Fruit fly (Drosophila melanogaster) whole organism, embryonic: ENCODE results near the gene bab1.
A peak's percentile ranks its signal among the peaks of the same experiment; 100 is the strongest.

ENCODE experiments used
- B-H2 ChIP-seq: fragments of 200-800 bp; sonication (Bioruptor generic); optimal IDR thresholded peaks from 2 replicates; lab custom pipeline; 2018; ENCODE audit warnings: missing biosample characterization, mild to moderate bottlenecking, missing genetic modification characterization
- Bdp1 ChIP-seq: fragments of 200-800 bp; sonication (Bioruptor generic); optimal IDR thresholded peaks from 3 replicates; lab custom pipeline; 2016; ENCODE audit warnings: missing biosample characterization, missing genetic modification characterization
- CG10147 ChIP-seq: fragments of 200-800 bp; sonication (Bioruptor generic); optimal IDR thresholded peaks from 2 replicates; lab custom pipeline; 2019; ENCODE audit warnings: missing biosample characterization, mild to moderate bottlenecking, missing genetic modification characterization, moderate library complexity
- CG10209 ChIP-seq: fragments of 200-800 bp; sonication (Bioruptor generic); optimal IDR thresholded peaks from 3 replicates; lab custom pipeline; 2017; ENCODE audit warnings: missing biosample characterization, mild to moderate bottlenecking, missing genetic modification characterization, missing genetic modification reagents
- CG11247 ChIP-seq: fragments of 200-800 bp; sonication (Bioruptor generic); IDR thresholded peaks from 2 replicates; pipeline ENCODE4 v1.3.6; 2022; ENCODE audit warnings: missing biosample characterization, missing genetic modification characterization
- CG11398 ChIP-seq: fragments of 200-800 bp; sonication (Bioruptor generic); optimal IDR thresholded peaks from 2 replicates; lab custom pipeline; 2016; ENCODE audit warnings: missing biosample characterization, missing genetic modification characterization
- CG16863 ChIP-seq: fragments of 200-800 bp; sonication (Bioruptor generic); optimal IDR thresholded peaks from 3 replicates; lab custom pipeline; 2016; ENCODE audit warnings: missing biosample characterization, missing genetic modification characterization
- CG18599 ChIP-seq: fragments of 200-800 bp; sonication (Bioruptor generic); optimal IDR thresholded peaks from 3 replicates; lab custom pipeline; 2017; ENCODE audit warnings: missing biosample characterization, missing genetic modification characterization, mild to moderate bottlenecking, moderate library complexity, missing genetic modification reagents
- CG2199 ChIP-seq: fragments of 200-800 bp; sonication (Bioruptor generic); IDR thresholded peaks from 3 replicates; pipeline ENCODE4 v1.3.6; 2022; ENCODE audit warnings: missing biosample characterization, missing genetic modification characterization
- CG2875 ChIP-seq: fragments of 200-800 bp; sonication (Bioruptor generic); optimal IDR thresholded peaks from 2 replicates; lab custom pipeline; 2017; ENCODE audit warnings: missing biosample characterization, mild to moderate bottlenecking, missing genetic modification characterization, missing genetic modification reagents
- CG31441 ChIP-seq: fragments of 200-800 bp; sonication (Bioruptor generic); IDR thresholded peaks from 2 replicates; pipeline ENCODE4 v1.3.6; 2022; ENCODE audit warnings: missing biosample characterization, missing genetic modification characterization
- CG3163 ChIP-seq: fragments of 200-800 bp; sonication (Bioruptor generic); optimal IDR thresholded peaks from 3 replicates; lab custom pipeline; 2016; ENCODE audit warnings: missing biosample characterization, missing genetic modification characterization
- CG4730 ChIP-seq: fragments of 200-800 bp; sonication (Bioruptor generic); IDR thresholded peaks from 2 replicates; pipeline ENCODE4 v1.3.6; 2022; ENCODE audit warnings: missing biosample characterization, missing genetic modification characterization
- CG4820 ChIP-seq: fragments of 200-800 bp; sonication (Bioruptor generic); optimal IDR thresholded peaks from 3 replicates; lab custom pipeline; 2016; ENCODE audit warnings: missing biosample characterization, missing genetic modification characterization
- CG6689 ChIP-seq: fragments of 200-800 bp; sonication (Bioruptor generic); IDR thresholded peaks from 2 replicates; pipeline ENCODE4 v1.3.6; 2022; ENCODE audit warnings: missing biosample characterization, missing genetic modification characterization
- CG7357 ChIP-seq: fragments of 200-800 bp; sonication (Bioruptor generic); IDR thresholded peaks from 3 replicates; pipeline ENCODE4 v1.3.6; 2022; ENCODE audit warnings: missing biosample characterization, missing genetic modification characterization
- CG7556 ChIP-seq: fragments of 200-800 bp; sonication (Bioruptor generic); optimal IDR thresholded peaks from 2 replicates; lab custom pipeline; 2017; ENCODE audit warnings: missing biosample characterization, mild to moderate bottlenecking, missing genetic modification characterization
- CG8478 ChIP-seq: fragments of >200 bp; optimal IDR thresholded peaks from 2 replicates; lab custom pipeline; 2018
- CG9437 ChIP-seq: fragments of 200-800 bp; sonication (Bioruptor generic); optimal IDR thresholded peaks from 2 replicates; lab custom pipeline; 2018; ENCODE audit warnings: missing biosample characterization, mild to moderate bottlenecking, missing genetic modification characterization
- CG9797 ChIP-seq: fragments of 200-800 bp; sonication (Bioruptor generic); optimal IDR thresholded peaks from 3 replicates; lab custom pipeline; 2018; ENCODE audit warnings: missing biosample characterization, mild to moderate bottlenecking, missing genetic modification characterization
- Chrac-16 ChIP-seq: fragments of 200-800 bp; sonication (Bioruptor generic); optimal IDR thresholded peaks from 3 replicates; lab custom pipeline; 2016; ENCODE audit warnings: missing biosample characterization, missing genetic modification characterization
- Dip3 ChIP-seq: fragments of 200-800 bp; sonication (Bioruptor generic); optimal IDR thresholded peaks from 3 replicates; lab custom pipeline; 2016; ENCODE audit warnings: missing biosample characterization, missing genetic modification characterization
- Doc2 ChIP-seq: fragments of 200-800 bp; sonication (Bioruptor generic); IDR thresholded peaks from 2 replicates; pipeline ENCODE4 v1.3.6; 2022; ENCODE audit warnings: missing biosample characterization, missing genetic modification characterization
- Drgx ChIP-seq: fragments of 200-800 bp; sonication (Bioruptor generic); IDR thresholded peaks from 2 replicates; pipeline ENCODE4 v1.3.6; 2022; ENCODE audit warnings: missing biosample characterization, missing genetic modification characterization
- Fer3 ChIP-seq: fragments of 200-800 bp; sonication (Bioruptor generic); optimal IDR thresholded peaks from 2 replicates; lab custom pipeline; 2018; ENCODE audit warnings: missing biosample characterization, mild to moderate bottlenecking, missing genetic modification characterization, moderate library complexity
- Gsc ChIP-seq: fragments of 200-800 bp; sonication (Bioruptor generic); IDR thresholded peaks from 2 replicates; pipeline ENCODE4 v1.3.6; 2022; ENCODE audit warnings: missing biosample characterization, missing genetic modification characterization
- HmgZ ChIP-seq: fragments of 200-800 bp; sonication (Bioruptor generic); optimal IDR thresholded peaks from 2 replicates; lab custom pipeline; 2018; ENCODE audit warnings: missing biosample characterization, mild to moderate bottlenecking, missing genetic modification characterization
- Hr3 ChIP-seq: fragments of 200-800 bp; sonication (Bioruptor generic); optimal IDR thresholded peaks from 3 replicates; lab custom pipeline; 2016; ENCODE audit warnings: missing biosample characterization, missing genetic modification characterization
- Myb ChIP-seq: fragments of 200-800 bp; sonication (Bioruptor generic); optimal IDR thresholded peaks from 2 replicates; lab custom pipeline; 2016; ENCODE audit warnings: missing biosample characterization, missing genetic modification characterization
- Pdp1 ChIP-seq, 2 experiments: fragments of 200-800 bp; sonication (Bioruptor generic); optimal IDR thresholded peaks; 3 replicates each; lab custom pipeline; 2016; ENCODE audit warnings: missing biosample characterization in 2 of 2, missing genetic modification characterization in 2 of 2, mild to moderate bottlenecking in 1 of 2, moderate library complexity in 1 of 2
- Usf ChIP-seq: fragments of 200-800 bp; sonication (Bioruptor generic); optimal IDR thresholded peaks from 2 replicates; lab custom pipeline; 2017; ENCODE audit warnings: missing genotype, missing biosample characterization, missing genetic modification characterization
- abd-A ChIP-seq: fragments of 200-800 bp; sonication (Bioruptor generic); optimal IDR thresholded peaks from 3 replicates; lab custom pipeline; 2019; ENCODE audit warnings: missing biosample characterization, mild to moderate bottlenecking, missing genetic modification characterization, moderate library complexity
- az2 ChIP-seq: fragments of 200-800 bp; sonication (Bioruptor generic); optimal IDR thresholded peaks from 3 replicates; lab custom pipeline; 2016; ENCODE audit warnings: missing biosample characterization, missing genetic modification characterization
- bcd ChIP-seq: fragments of 200-800 bp; sonication (Bioruptor generic); optimal IDR thresholded peaks from 2 replicates; lab custom pipeline; 2017; ENCODE audit warnings: missing biosample characterization, mild to moderate bottlenecking, missing genetic modification characterization
- bigmax ChIP-seq: fragments of 200-800 bp; sonication (Bioruptor generic); optimal IDR thresholded peaks from 2 replicates; lab custom pipeline; 2018; ENCODE audit warnings: missing biosample characterization, mild to moderate bottlenecking, missing genetic modification characterization
- dmrt11E ChIP-seq: fragments of 200-800 bp; sonication (Bioruptor generic); optimal IDR thresholded peaks from 3 replicates; lab custom pipeline; 2018; ENCODE audit warnings: missing biosample characterization, mild to moderate bottlenecking, missing genetic modification characterization, moderate library complexity
- fd102C ChIP-seq: fragments of 200-800 bp; sonication (Bioruptor generic); optimal IDR thresholded peaks from 2 replicates; lab custom pipeline; 2018; ENCODE audit warnings: missing biosample characterization, mild to moderate bottlenecking, missing genetic modification characterization, moderate library complexity
- fd96Cb ChIP-seq: fragments of 200-800 bp; sonication (Bioruptor generic); optimal IDR thresholded peaks from 2 replicates; lab custom pipeline; 2018; ENCODE audit warnings: missing biosample characterization, mild to moderate bottlenecking, missing genetic modification characterization, moderate library complexity
- fru ChIP-seq: fragments of >200 bp; optimal IDR thresholded peaks from 2 replicates; lab custom pipeline; 2017
- fu2 ChIP-seq: fragments of 200-800 bp; sonication (Bioruptor generic); optimal IDR thresholded peaks from 2 replicates; lab custom pipeline; 2016; ENCODE audit warnings: missing biosample characterization, missing genetic modification characterization
- gem ChIP-seq: fragments of 200-800 bp; sonication (Bioruptor generic); optimal IDR thresholded peaks from 2 replicates; lab custom pipeline; 2019; ENCODE audit warnings: missing biosample characterization, mild to moderate bottlenecking, missing genetic modification characterization, moderate library complexity
- lab ChIP-seq: fragments of 200-800 bp; sonication (Bioruptor generic); optimal IDR thresholded peaks from 3 replicates; lab custom pipeline; 2017; ENCODE audit warnings: missing biosample characterization, missing genetic modification characterization, mild to moderate bottlenecking, moderate library complexity, missing genetic modification reagents
- mam ChIP-seq: fragments of 200-800 bp; sonication (Bioruptor generic); optimal IDR thresholded peaks from 3 replicates; lab custom pipeline; 2016; ENCODE audit warnings: missing biosample characterization, missing genetic modification characterization
- otp ChIP-seq: fragments of 200-800 bp; sonication (Bioruptor generic); IDR thresholded peaks from 3 replicates; pipeline ENCODE4, ENCODE4 v1.3.6; 2022; ENCODE audit warnings: missing biosample characterization, missing genetic modification characterization
- p53 ChIP-seq: fragments of 200-800 bp; sonication (Bioruptor generic); optimal IDR thresholded peaks from 2 replicates; lab custom pipeline; 2016; ENCODE audit warnings: missing biosample characterization, missing genetic modification characterization
- pum ChIP-seq: fragments of 200-800 bp; sonication (Bioruptor generic); optimal IDR thresholded peaks from 2 replicates; lab custom pipeline; 2016; ENCODE audit warnings: missing biosample characterization, missing genetic modification characterization
- sc ChIP-seq, 3 experiments: fragments of >200 bp in 2 of 3; fragments of 200-800 bp in 1 of 3; sonication (Bioruptor generic) in 1 of 3; optimal IDR thresholded peaks; 2 replicates in 2 of 3; 3 replicates in 1 of 3; lab custom pipeline; 2017; ENCODE audit warnings: mild to moderate bottlenecking in 1 of 3, missing biosample characterization in 1 of 3, missing genetic modification characterization in 1 of 3, missing genetic modification reagents in 1 of 3
- slp2 ChIP-seq: fragments of 200-800 bp; sonication (Bioruptor generic); optimal IDR thresholded peaks from 2 replicates; lab custom pipeline; 2016; ENCODE audit warnings: missing biosample characterization, missing genetic modification characterization
- trem ChIP-seq: fragments of 200-800 bp; optimal IDR thresholded peaks from 3 replicates; lab custom pipeline; 2019; ENCODE audit warnings: missing biosample characterization, mild to moderate bottlenecking, missing genetic modification characterization, moderate library complexity

Gene bab1

DNA sequence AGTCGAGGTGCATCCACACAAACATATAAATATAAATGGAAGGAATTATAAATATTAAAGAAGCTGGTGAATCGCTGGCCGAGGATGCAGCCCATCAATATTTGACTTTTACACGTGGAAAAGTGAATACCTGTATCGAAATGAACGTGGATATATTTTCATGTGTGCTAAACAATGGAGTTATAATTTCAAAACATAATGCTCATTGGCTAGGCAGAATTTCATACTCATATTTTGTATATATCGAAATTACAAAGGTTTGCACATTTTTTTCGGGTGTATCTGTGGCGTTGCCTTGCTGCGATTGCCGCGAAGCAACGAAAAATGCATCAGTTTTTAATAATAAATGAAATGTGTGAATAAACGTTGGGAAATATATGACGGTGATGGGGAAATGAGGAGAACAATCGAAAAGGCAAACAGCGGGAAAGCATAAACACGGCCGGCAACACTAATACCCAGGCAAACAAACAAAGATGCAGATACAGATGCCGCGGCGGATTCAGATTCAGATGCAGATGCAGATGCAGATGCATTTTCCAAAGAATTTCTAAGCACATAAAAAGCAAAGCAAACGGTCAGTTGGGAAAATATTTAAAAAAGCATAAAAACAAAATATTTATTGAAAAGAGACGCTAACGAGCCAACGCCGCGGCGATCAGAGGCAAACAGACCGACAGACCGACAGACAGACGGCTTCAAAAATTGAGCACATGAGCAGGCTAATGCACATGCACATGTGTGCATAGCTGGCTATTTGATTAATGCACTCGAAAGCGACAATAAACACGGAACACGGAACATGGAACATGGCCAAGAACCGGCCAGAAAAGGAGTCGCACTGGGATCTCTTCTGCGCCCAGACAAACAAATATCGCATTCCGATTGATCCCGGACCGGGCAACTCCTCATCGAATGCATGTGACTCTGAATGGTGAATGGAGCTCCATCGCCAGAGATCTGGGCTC is 3.7 kb downstream of the bab1 start (continued):
- TF ChIP-seq fru (lab: Kevin White, UChicago) (no peak), CG7357 (GFP tag; lab: Robert Waterston, UW) (no peak), CG31441 (GFP tag; lab: Robert Waterston, UW) (peak; percentile 74), Usf (GFP tag; lab: Kevin White, UChicago) (no peak), HmgZ (tag; lab: Kevin White, UChicago) (no peak), Bdp1 (GFP tag; lab: Kevin White, UChicago) (no peak), CG11247 (GFP tag; lab: Robert Waterston, UW) (no peak), CG4730 (GFP tag; lab: Robert Waterston, UW) (no peak), lab (GFP tag; lab: Kevin White, UChicago) (no peak), CG9437 (GFP tag; lab: Kevin White, UChicago) (no peak), Fer3 (no peak), Myb (GFP tag; lab: Kevin White, UChicago) (no peak), Gsc (0 out of 2 replicates have a peak, but pooled peaks have one; percentile 21), bigmax (GFP tag; lab: Kevin White, UChicago) (no peak), CG8478 (lab: Kevin White, UChicago) (no peak), Hr3 (GFP tag; lab: Kevin White, UChicago) (no peak), mam (GFP tag; lab: Kevin White, UChicago) (peak; percentile 3), Doc2 (GFP tag; lab: Robert Waterston, UW) (no peak), bcd (peak; percentile 17), pum (peak; percentile 52), az2 (GFP tag; lab: Kevin White, UChicago) (peak; percentile 53), Chrac-16 (peak; percentile 51), CG6689 (peak; percentile 70), CG3163 (GFP tag; lab: Kevin White, UChicago) (no peak), slp2 (peak; percentile 7), fu2 (GFP tag; lab: Kevin White, UChicago) (no peak), CG9797 (no peak), trem (tag; lab: Kevin White, UChicago) (peak; percentile 78), CG11398 (GFP tag; lab: Kevin White, UChicago) (no peak), CG2875 (peak; percentile 7), p53 (GFP tag; lab: Kevin White, UChicago) (no peak), sc (optimal IDR thresholded peaks at IDR 0.05; lab: Kevin White, UChicago) (no peak), sc (GFP tag; optimal IDR thresholded peaks at IDR 0.05; lab: Kevin White, UChicago) (peak; percentile 56), fd102C (GFP tag; lab: Kevin White, UChicago) (peak; percentile 45), CG10147 (GFP tag; lab: Kevin White, UChicago) (no peak), abd-A (tag; lab: Kevin White, UChicago) (no peak), B-H2 (GFP tag; lab: Kevin White, UChicago) (no peak), dmrt11E (tag; lab: Kevin White, UChicago) (peak; percentile 80), CG4820 (GFP tag; lab: Kevin White, UChicago) (peak; percentile 62), gem (tag; lab: Kevin White, UChicago) (peak; percentile 60), fd96Cb (tag; lab: Kevin White, UChicago) (peak; percentile 76), otp (peak; percentile 38; the same call in 1 of the 3 replicates), Dip3 (GFP tag; lab: Kevin White, UChicago) (no peak), Pdp1 (GFP tag; optimal IDR thresholded peaks at IDR 0.05; lab: Kevin White, UChicago) (peak; percentile 7 to 42), Drgx (GFP tag; lab: Robert Waterston, UW) (0 out of 2 replicates have a peak, but pooled peaks have one; percentile 25), CG16863 (GFP tag; lab: Kevin White, UChicago) (peak; percentile 20), CG18599 (GFP tag; lab: Kevin White, UChicago) (no peak), CG7556 (GFP tag; lab: Kevin White, UChicago) (peak; percentile 28), CG10209 (GFP tag; lab: Kevin White, UChicago) (no peak), CG2199 (GFP tag; lab: Robert Waterston, UW) (peak; percentile 70; the same call in 2 of the 3 replicates)
